Fruit fly (Drosophila melanogaster) whole organism, prepupa: ENCODE measurements around the gene ppk24.

Source experiments
- CG32006 ChIP-seq: fragments of 200-800 bp; sonication (Bioruptor generic); optimal IDR thresholded peaks from 3 replicates; lab custom pipeline; 2017; ENCODE audit warnings: missing biosample characterization, mild to moderate bottlenecking, missing genetic modification characterization
- CG8119 ChIP-seq: fragments of 200-800 bp; sonication (Bioruptor generic); IDR thresholded peaks from 3 replicates; pipeline ENCODE4 v1.3.6; 2022; ENCODE audit warnings: missing biosample characterization, missing genetic modification characterization
- CG8632 ChIP-seq: fragments of 200-800 bp; sonication (Bioruptor generic); optimal IDR thresholded peaks from 3 replicates; lab custom pipeline; 2016; ENCODE audit warnings: missing biosample characterization, missing genetic modification characterization
- Eip78C ChIP-seq: fragments of 200-800 bp; sonication (Bioruptor generic); peaks from one replicate; lab custom pipeline; 2016; ENCODE audit warnings: missing biosample characterization, missing genetic modification characterization
- eg ChIP-seq: fragments of 200-800 bp; sonication (Bioruptor generic); IDR thresholded peaks from 3 replicates; pipeline ENCODE4 v1.3.6; 2022; ENCODE audit warnings: missing biosample characterization, missing genetic modification characterization
- salr ChIP-seq, 2 experiments: fragments of 200-800 bp; sonication (Bioruptor generic); optimal IDR thresholded peaks; 3 replicates each; lab custom pipeline; 2016 to 2018; ENCODE audit warnings: missing biosample characterization in 2 of 2, missing genetic modification characterization in 2 of 2, mild to moderate bottlenecking in 1 of 2

DNA sequence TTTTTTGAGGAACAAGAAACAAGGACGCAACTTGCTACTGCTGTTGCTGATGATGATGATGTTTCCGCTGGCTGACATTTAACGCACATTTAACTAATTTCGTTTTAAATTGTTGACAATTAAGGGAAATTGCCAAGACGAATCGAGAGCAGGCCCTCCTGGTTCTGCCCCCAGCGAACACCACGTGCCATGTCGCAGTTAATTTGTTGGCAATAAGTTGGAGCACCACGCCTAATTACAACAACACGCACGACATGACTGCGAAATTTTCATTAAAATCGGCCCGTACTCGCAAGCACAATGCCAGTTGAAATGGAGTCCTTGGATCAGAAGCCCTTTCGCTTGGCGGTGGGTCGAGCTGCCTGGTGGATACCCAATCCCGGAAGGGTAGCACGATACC is at the start of gene ppk24:
- no peak for TF ChIP-seq CG8632 (GFP tag; lab: Kevin White, UChicago)
- no peak for TF ChIP-seq CG8119 (GFP tag; lab: Robert Waterston, UW)
- TF ChIP-seq Eip78C (GFP tag; lab: Kevin White, UChicago): no peak
- no peak for TF ChIP-seq salr (GFP tag; optimal IDR thresholded peaks at IDR 0.05; lab: Kevin White, UChicago)
- TF ChIP-seq CG32006 (GFP tag; lab: Kevin White, UChicago): no peak
- no peak for TF ChIP-seq eg (GFP tag; lab: Robert Waterston, UW)
